Fruit fly (Drosophila melanogaster): ENCODE measurements around the gene CG13065.

CG13065 gene

DNA sequence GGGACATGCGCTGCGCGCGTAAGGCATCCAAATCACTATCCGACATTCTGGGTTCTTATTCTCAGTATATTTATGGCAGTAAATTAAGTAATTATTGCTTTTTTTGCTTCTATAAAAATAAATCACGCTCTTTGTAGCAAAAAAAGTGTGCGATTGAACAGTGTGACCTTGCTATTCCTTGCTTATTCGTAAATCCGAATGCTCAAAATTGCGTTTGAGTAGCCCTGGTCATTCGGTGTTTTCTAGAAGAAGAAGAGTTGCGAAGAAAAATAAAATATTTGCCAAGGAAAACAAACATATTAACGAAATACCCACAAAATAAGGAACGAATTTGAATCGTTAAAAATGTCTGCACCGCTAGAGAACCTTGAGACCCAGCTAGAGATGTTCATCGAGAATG, 45.4 kb upstream of the CG13065 start, which contains the start of the genes PDCD-5 and MED10 (continued):
- TF ChIP-seq gro (GFP tag; optimal IDR thresholded peaks at IDR 0.05), result peak; percentile 52
- no peak for TF ChIP-seq Ada2b (GFP tag; IDR thresholded peaks at IDR 0.05)
- peak; percentile 97 for TF ChIP-seq CG7928 (GFP tag; optimal IDR thresholded peaks at IDR 0.05)
- TF ChIP-seq Rfx (GFP tag; IDR thresholded peaks at IDR 0.05), result no peak
- no peak for TF ChIP-seq ase (GFP tag; IDR thresholded peaks at IDR 0.05)
- peak; percentile 43 for TF ChIP-seq amos (GFP tag; IDR thresholded peaks at IDR 0.05; ENCODE audit: partially characterized antibody)
- TF ChIP-seq dpn (GFP tag; optimal IDR thresholded peaks at IDR 0.05), result peak; percentile 9 to 14
- peak; percentile 55 for TF ChIP-seq CG17912 (GFP tag; optimal IDR thresholded peaks at IDR 0.05)
- TF ChIP-seq tup (GFP tag; optimal IDR thresholded peaks at IDR 0.05), result no peak
- no peak for TF ChIP-seq fd96Cb (tag; optimal IDR thresholded peaks at IDR 0.05)
- TF ChIP-seq Meics (GFP tag; optimal IDR thresholded peaks at IDR 0.05), result no peak
- no peak for TF ChIP-seq CG1602 (GFP tag; optimal IDR thresholded peaks at IDR 0.05)
- TF ChIP-seq seq (GFP tag; IDR thresholded peaks at IDR 0.05), result no peak
- TF ChIP-seq kni (GFP tag; optimal IDR thresholded peaks at IDR 0.05), result no peak
- TF ChIP-seq lab (GFP tag; optimal IDR thresholded peaks at IDR 0.05), result no peak
- peak; percentile 27 for TF ChIP-seq sug (tag; optimal IDR thresholded peaks at IDR 0.05)
- TF ChIP-seq CG2678 (tag; optimal IDR thresholded peaks at IDR 0.05), result no peak
- TF ChIP-seq CG11504 (tag; optimal IDR thresholded peaks at IDR 0.05), result no peak
- TF ChIP-seq aop (GFP tag; IDR thresholded peaks at IDR 0.05), result no peak
- no peak for TF ChIP-seq schlank (tag; optimal IDR thresholded peaks at IDR 0.05)
- TF ChIP-seq Lim3 (GFP tag; IDR thresholded peaks at IDR 0.05), result no peak
- TF ChIP-seq sisA (GFP tag; IDR thresholded peaks at IDR 0.05), result no peak
- TF ChIP-seq CG30403 (GFP tag; optimal IDR thresholded peaks at IDR 0.05), result peak; percentile 4
- TF ChIP-seq Adf1 (GFP tag; IDR thresholded peaks at IDR 0.05), result no peak
- no peak for TF ChIP-seq gce (GFP tag; IDR thresholded peaks at IDR 0.05)
- no peak for TF ChIP-seq CG2889 (GFP tag; IDR thresholded peaks at IDR 0.05)
- TF ChIP-seq Atf6 (GFP tag; IDR thresholded peaks at IDR 0.05), result no peak
- no peak for TF ChIP-seq CG1647 (GFP tag; optimal IDR thresholded peaks at IDR 0.05)
- TF ChIP-seq CG15479 (GFP tag; optimal IDR thresholded peaks at IDR 0.05), result no peak
- TF ChIP-seq Dref (GFP tag; IDR thresholded peaks at IDR 0.05), result peak; percentile 45
- no peak for TF ChIP-seq zen2 (GFP tag; IDR thresholded peaks at IDR 0.05; ENCODE audit: partially characterized antibody)
- TF ChIP-seq Hmx (GFP tag; optimal IDR thresholded peaks at IDR 0.05), result no peak
- no peak for TF ChIP-seq CG2129 (GFP tag; IDR thresholded peaks at IDR 0.05; ENCODE audit: partially characterized antibody)
- peak; percentile 47 for TF ChIP-seq CoRest (tag; optimal IDR thresholded peaks at IDR 0.05)
- TF ChIP-seq onecut (GFP tag; IDR thresholded peaks at IDR 0.05), result no peak
- no peak for TF ChIP-seq CG12219 (GFP tag; optimal IDR thresholded peaks at IDR 0.05)
- peak in 1 of 2 experiments; percentile 56 for TF ChIP-seq Pdp1 (GFP tag; optimal IDR thresholded peaks at IDR 0.05)
- TF ChIP-seq CG8765 (GFP tag; IDR thresholded peaks at IDR 0.05), result no peak
- TF ChIP-seq CG3407 (GFP tag; optimal IDR thresholded peaks at IDR 0.05), result no peak
- peak; percentile 31 for TF ChIP-seq CHES-1-like (GFP tag; optimal IDR thresholded peaks at IDR 0.05)
- TF ChIP-seq CG9215 (GFP tag; IDR thresholded peaks at IDR 0.05), result no peak
- TF ChIP-seq D (optimal IDR thresholded peaks at IDR 0.05), result no peak
- no peak for TF ChIP-seq D (GFP tag; optimal IDR thresholded peaks at IDR 0.05)
- no peak for TF ChIP-seq BtbVII (GFP tag; optimal IDR thresholded peaks at IDR 0.05)
- peak; percentile 57 for TF ChIP-seq Sry-δ (GFP tag; optimal IDR thresholded peaks at IDR 0.05)
- TF ChIP-seq CG7271 (tag; optimal IDR thresholded peaks at IDR 0.05), result no peak
- TF ChIP-seq CG15269 (tag; optimal IDR thresholded peaks at IDR 0.05), result no peak
- TF ChIP-seq CG10565 (GFP tag; optimal IDR thresholded peaks at IDR 0.05), result no peak
- no peak for TF ChIP-seq Blimp-1 (GFP tag; optimal IDR thresholded peaks at IDR 0.05)
- TF ChIP-seq dimm (GFP tag; IDR thresholded peaks at IDR 0.05), result no peak
- TF ChIP-seq Ptx1 (GFP tag; IDR thresholded peaks at IDR 0.05), result no peak
- TF ChIP-seq CG14667 (GFP tag; IDR thresholded peaks at IDR 0.05), result no peak
